Comparison of ENCODE assay signal across 4 fruit fly cellular contexts in the genomic region with DNA sequence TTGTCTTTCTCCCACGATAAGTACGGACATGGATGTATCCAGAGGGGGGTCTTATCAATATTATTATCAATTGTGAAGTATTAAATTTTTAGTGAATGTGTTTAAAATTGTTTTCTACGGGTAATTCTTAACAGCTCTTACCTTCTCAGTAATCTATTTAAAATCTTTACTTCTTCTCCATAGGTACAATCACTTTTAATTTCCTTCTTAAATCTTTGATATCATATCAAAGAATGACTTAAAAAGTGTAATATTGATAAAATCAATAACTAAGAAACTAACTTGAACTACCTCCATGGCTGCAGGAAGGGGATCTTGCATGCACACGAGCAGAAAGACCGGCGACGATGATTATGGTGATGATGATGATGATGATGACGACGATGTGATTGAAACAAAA.
TF ChIP-seq lines count a peak whose summit lies in the region.

No protein-coding gene starts in this region.

- no peak for TF ChIP-seq CTCF in whole organism, embryonic (GFP tag; optimal IDR thresholded peaks at IDR 0.05; lab: Kevin White, UChicago)

TF ChIP-seq in whole organism, embryonic, 481 proteins besides CTCF, POLR2A, EP300 and RAD21 (continues in another document):
- TF ChIP-seq cad (GFP tag; optimal IDR thresholded peaks at IDR 0.05; lab: Kevin White, UChicago) (no peak), CG9437 (GFP tag; optimal IDR thresholded peaks at IDR 0.05; lab: Kevin White, UChicago) (no peak), MTF-1 (GFP tag; optimal IDR thresholded peaks at IDR 0.05; lab: Kevin White, UChicago; ENCODE audit: borderline replicate concordance) (no peak), seq (GFP tag; IDR thresholded peaks at IDR 0.05; lab: Robert Waterston, UW) (no peak), CG31441 (GFP tag; IDR thresholded peaks at IDR 0.05; lab: Robert Waterston, UW) (no peak), Opbp (GFP tag; IDR thresholded peaks at IDR 0.05; lab: Robert Waterston, UW; ENCODE audit: partially characterized antibody) (no peak), tin (GFP tag; optimal IDR thresholded peaks at IDR 0.05; lab: Kevin White, UChicago) (no peak), pho (GFP tag; optimal IDR thresholded peaks at IDR 0.05; lab: Kevin White, UChicago) (no peak), CG8765 (GFP tag; IDR thresholded peaks at IDR 0.05; lab: Robert Waterston, UW) (no peak), CG13287 (GFP tag; IDR thresholded peaks at IDR 0.05; lab: Robert Waterston, UW; ENCODE audit: partially characterized antibody) (no peak), nom (GFP tag; optimal IDR thresholded peaks at IDR 0.05; lab: Kevin White, UChicago) (peak; percentile 48), sens-2 (GFP tag; IDR thresholded peaks at IDR 0.05; lab: Robert Waterston, UW) (no peak), CG2712 (tag; optimal IDR thresholded peaks at IDR 0.05; lab: Kevin White, UChicago) (peak; percentile 5), Lim3 (GFP tag; IDR thresholded peaks at IDR 0.05; lab: Robert Waterston, UW) (no peak), grau (tag; optimal IDR thresholded peaks at IDR 0.05; lab: Kevin White, UChicago) (no peak), CG14050 (GFP tag; IDR thresholded peaks at IDR 0.05; lab: Robert Waterston, UW) (no peak), CG7745 (tag; optimal IDR thresholded peaks at IDR 0.05; lab: Kevin White, UChicago) (no peak), CG6272 (GFP tag; IDR thresholded peaks at IDR 0.05; lab: Robert Waterston, UW) (no peak), sens (GFP tag; lab: Kevin White, UChicago) (peak; percentile 51), CG9876 (GFP tag; optimal IDR thresholded peaks at IDR 0.05; lab: Kevin White, UChicago) (no peak), CG1024 (GFP tag; IDR thresholded peaks at IDR 0.05; lab: Robert Waterston, UW) (no peak), inv (GFP tag; IDR thresholded peaks at IDR 0.05; lab: Robert Waterston, UW; ENCODE audit: partially characterized antibody) (no peak)

TF ChIP-seq in whole organism, prepupa, 60 proteins besides CTCF, POLR2A, EP300 and RAD21 (continues in another document):
- TF ChIP-seq OdsH (GFP tag; optimal IDR thresholded peaks at IDR 0.05; lab: Kevin White, UChicago), result peak; percentile 56
- TF ChIP-seq Hr38 (GFP tag; optimal IDR thresholded peaks at IDR 0.05; lab: Kevin White, UChicago), result no peak
- TF ChIP-seq cyc (GFP tag; optimal IDR thresholded peaks at IDR 0.05; lab: Kevin White, UChicago), result peak; percentile 80
- no peak for TF ChIP-seq eg (GFP tag; IDR thresholded peaks at IDR 0.05; lab: Robert Waterston, UW)
- TF ChIP-seq CG11762 (GFP tag; optimal IDR thresholded peaks at IDR 0.05; lab: Kevin White, UChicago; ENCODE audit: insufficient read depth), result peak; percentile 42
- peak; percentile 71 for TF ChIP-seq achi (GFP tag; optimal IDR thresholded peaks at IDR 0.05; lab: Kevin White, UChicago)
- TF ChIP-seq topi (GFP tag; optimal IDR thresholded peaks at IDR 0.05; lab: Kevin White, UChicago), result peak; percentile 87
- peak; percentile 73 for TF ChIP-seq Ets96B (tag; optimal IDR thresholded peaks at IDR 0.05; lab: Kevin White, UChicago)
- peak; percentile 63 for TF ChIP-seq CG16779 (tag; optimal IDR thresholded peaks at IDR 0.05; lab: Kevin White, UChicago)
- TF ChIP-seq lz (GFP tag; optimal IDR thresholded peaks at IDR 0.05; lab: Kevin White, UChicago), result peak; percentile 77
- no peak; the same call in 2 of the 3 replicates for TF ChIP-seq CG6163 (GFP tag; IDR thresholded peaks at IDR 0.05; lab: Robert Waterston, UW)
- peak; percentile 59 for TF ChIP-seq spab (GFP tag; optimal IDR thresholded peaks at IDR 0.05; lab: Kevin White, UChicago)
- peak; percentile 9 for TF ChIP-seq Sox14 (GFP tag; optimal IDR thresholded peaks at IDR 0.05; lab: Kevin White, UChicago)
- no peak for TF ChIP-seq Lpt (GFP tag; optimal IDR thresholded peaks at IDR 0.05; lab: Kevin White, UChicago)
- peak; percentile 59 for TF ChIP-seq Sox15 (GFP tag; optimal IDR thresholded peaks at IDR 0.05; lab: Kevin White, UChicago)
- TF ChIP-seq dac (GFP tag; optimal IDR thresholded peaks at IDR 0.05; lab: Kevin White, UChicago), result no peak
- peak; percentile 70 for TF ChIP-seq net (GFP tag; optimal IDR thresholded peaks at IDR 0.05; lab: Kevin White, UChicago)
- peak; percentile 56 for TF ChIP-seq CG6854 (GFP tag; optimal IDR thresholded peaks at IDR 0.05; lab: Kevin White, UChicago)
- peak; percentile 64 for TF ChIP-seq pdm3 (GFP tag; optimal IDR thresholded peaks at IDR 0.05; lab: Kevin White, UChicago)
- peak; percentile 52 to 81 for TF ChIP-seq ss (GFP tag; optimal IDR thresholded peaks at IDR 0.05; lab: Kevin White, UChicago)
- TF ChIP-seq Met (GFP tag; optimal IDR thresholded peaks at IDR 0.05; lab: Kevin White, UChicago), result peak; percentile 92
- peak; percentile 53 for TF ChIP-seq Hr39 (GFP tag; optimal IDR thresholded peaks at IDR 0.05; lab: Kevin White, UChicago)

TF ChIP-seq in whole organism, pupa, 21 proteins besides CTCF, POLR2A, EP300 and RAD21:
- TF ChIP-seq Ets98B (GFP tag; IDR thresholded peaks at IDR 0.05; lab: Robert Waterston, UW), result no peak
- TF ChIP-seq CG34367 (tag; optimal IDR thresholded peaks at IDR 0.05; lab: Kevin White, UChicago), result peak; percentile 20
- TF ChIP-seq D1 (tag; optimal IDR thresholded peaks at IDR 0.05; lab: Kevin White, UChicago), result no peak
- TF ChIP-seq CG8159 (tag; optimal IDR thresholded peaks at IDR 0.05; lab: Kevin White, UChicago), result peak; percentile 81
- no peak for TF ChIP-seq EcR (GFP tag; optimal IDR thresholded peaks at IDR 0.05; lab: Kevin White, UChicago)
- TF ChIP-seq CG8301 (tag; optimal IDR thresholded peaks at IDR 0.05; lab: Kevin White, UChicago), result no peak
- no peak for TF ChIP-seq CG13204 (GFP tag; optimal IDR thresholded peaks at IDR 0.05; lab: Kevin White, UChicago)
- no peak for TF ChIP-seq fd96Ca (GFP tag; IDR thresholded peaks at IDR 0.05; lab: Robert Waterston, UW)
- TF ChIP-seq gl (tag; optimal IDR thresholded peaks at IDR 0.05; lab: Kevin White, UChicago), result no peak
- peak; percentile 75 for TF ChIP-seq Snoo (tag; optimal IDR thresholded peaks at IDR 0.05; lab: Kevin White, UChicago)
- TF ChIP-seq CG12605 (GFP tag; IDR thresholded peaks at IDR 0.05; lab: Robert Waterston, UW), result no peak
- peak; percentile 55 for TF ChIP-seq Pif1B (GFP tag; optimal IDR thresholded peaks at IDR 0.05; lab: Kevin White, UChicago)
- TF ChIP-seq CG4496 (GFP tag; IDR thresholded peaks at IDR 0.05; lab: Robert Waterston, UW), result no peak
- peak; percentile 73 for TF ChIP-seq Pif1A (GFP tag; optimal IDR thresholded peaks at IDR 0.05; lab: Kevin White, UChicago)
- peak; percentile 70 for TF ChIP-seq CG17806 (tag; optimal IDR thresholded peaks at IDR 0.05; lab: Kevin White, UChicago)
- no peak for TF ChIP-seq CG32121 (GFP tag; IDR thresholded peaks at IDR 0.05; lab: Robert Waterston, UW)
- TF ChIP-seq CG15710 (tag; optimal IDR thresholded peaks at IDR 0.05; lab: Kevin White, UChicago), result peak; percentile 64
- peak; percentile 29 for TF ChIP-seq CG14655 (GFP tag; optimal IDR thresholded peaks at IDR 0.05; lab: Kevin White, UChicago)
- TF ChIP-seq rn (GFP tag; IDR thresholded peaks at IDR 0.05; lab: Robert Waterston, UW), result no peak
- TF ChIP-seq CG9948 (tag; optimal IDR thresholded peaks at IDR 0.05; lab: Kevin White, UChicago), result peak; percentile 65
- TF ChIP-seq CG10348 (GFP tag; IDR thresholded peaks at IDR 0.05; lab: Robert Waterston, UW), result no peak

TF ChIP-seq in whole organism, wandering third instar larva, 38 proteins besides CTCF, POLR2A, EP300 and RAD21 (continues in another document):
- peak; percentile 23 for TF ChIP-seq Jra (GFP tag; optimal IDR thresholded peaks at IDR 0.05; lab: Kevin White, UChicago)
- peak; percentile 91 for TF ChIP-seq Sp1 (GFP tag; optimal IDR thresholded peaks at IDR 0.05; lab: Kevin White, UChicago)
- peak; percentile 61 for TF ChIP-seq CG9705 (GFP tag; optimal IDR thresholded peaks at IDR 0.05; lab: Kevin White, UChicago)
- TF ChIP-seq Dif (GFP tag; optimal IDR thresholded peaks at IDR 0.05; lab: Kevin White, UChicago; ENCODE audit: partially characterized antibody), result no peak
- no peak for TF ChIP-seq CrebA (GFP tag; optimal IDR thresholded peaks at IDR 0.05; lab: Kevin White, UChicago; ENCODE audit: borderline replicate concordance)
- TF ChIP-seq psq (GFP tag; optimal IDR thresholded peaks at IDR 0.05; lab: Kevin White, UChicago), result peak; percentile 70
- no peak for TF ChIP-seq usp (GFP tag; optimal IDR thresholded peaks at IDR 0.05; lab: Kevin White, UChicago)
- peak; percentile 72 for TF ChIP-seq rgr (GFP tag; optimal IDR thresholded peaks at IDR 0.05; lab: Kevin White, UChicago)
- TF ChIP-seq foxo (GFP tag; optimal IDR thresholded peaks at IDR 0.05; lab: Kevin White, UChicago), result peak in 1 of 2 experiments; percentile 87
- peak; percentile 13 for TF ChIP-seq br (GFP tag; optimal IDR thresholded peaks at IDR 0.05; lab: Kevin White, UChicago)
- no peak for TF ChIP-seq Hr78 (GFP tag; optimal IDR thresholded peaks at IDR 0.05; lab: Kevin White, UChicago)
- no peak for TF ChIP-seq Abd-B (GFP tag; optimal IDR thresholded peaks at IDR 0.05; lab: Kevin White, UChicago)
- TF ChIP-seq pan (optimal IDR thresholded peaks at IDR 0.05; lab: Kevin White, UChicago), result no peak
- no peak for TF ChIP-seq jim (GFP tag; optimal IDR thresholded peaks at IDR 0.05; lab: Kevin White, UChicago)
- TF ChIP-seq Myc (optimal IDR thresholded peaks at IDR 0.05; lab: Kevin White, UChicago), result no peak
- no peak for TF ChIP-seq Hr83 (GFP tag; optimal IDR thresholded peaks at IDR 0.05; lab: Kevin White, UChicago; ENCODE audit: poor library complexity, severe bottlenecking)
- peak; percentile 90 for TF ChIP-seq HLH106 (tag; optimal IDR thresholded peaks at IDR 0.05; lab: Kevin White, UChicago)
- TF ChIP-seq Rel (GFP tag; optimal IDR thresholded peaks at IDR 0.05; lab: Kevin White, UChicago), result no peak
- TF ChIP-seq Rel (tag; optimal IDR thresholded peaks at IDR 0.05; lab: Kevin White, UChicago), result peak; percentile 51
- TF ChIP-seq ey (GFP tag; optimal IDR thresholded peaks at IDR 0.05; lab: Kevin White, UChicago), result peak; percentile 70
- peak; percentile 76 for TF ChIP-seq dmrt93B (GFP tag; optimal IDR thresholded peaks at IDR 0.05; lab: Kevin White, UChicago)
- no peak for TF ChIP-seq Dfd (GFP tag; optimal IDR thresholded peaks at IDR 0.05; lab: Kevin White, UChicago)
- TF ChIP-seq Hnf4 (GFP tag; optimal IDR thresholded peaks at IDR 0.05; lab: Kevin White, UChicago), result peak; percentile 35
- TF ChIP-seq Mio (GFP tag; optimal IDR thresholded peaks at IDR 0.05; lab: Kevin White, UChicago), result no peak
- TF ChIP-seq CG32264 (GFP tag; optimal IDR thresholded peaks at IDR 0.05; lab: Kevin White, UChicago), result no peak
- peak; percentile 87 for TF ChIP-seq h (GFP tag; optimal IDR thresholded peaks at IDR 0.05; lab: Kevin White, UChicago)
- no peak for TF ChIP-seq tai (GFP tag; optimal IDR thresholded peaks at IDR 0.05; lab: Kevin White, UChicago)
- peak; percentile 92 for TF ChIP-seq fru (GFP tag; optimal IDR thresholded peaks at IDR 0.05; lab: Kevin White, UChicago)
- no peak for TF ChIP-seq N (GFP tag; optimal IDR thresholded peaks at IDR 0.05; lab: Kevin White, UChicago)
- no peak for TF ChIP-seq dl (GFP tag; optimal IDR thresholded peaks at IDR 0.05; lab: Kevin White, UChicago; ENCODE audit: insufficient read depth in 1 of 2, partially characterized antibody in 2 of 2)
- no peak for TF ChIP-seq GATAd (GFP tag; optimal IDR thresholded peaks at IDR 0.05; lab: Kevin White, UChicago)
